Worm (Caenorhabditis elegans) whole organism, late embryonic: ENCODE results near the gene srh-201.

ENCODE experiments used
- F13H6.1 ChIP-seq: sonication (generic microtip); optimal IDR thresholded peaks from 2 replicates; lab custom pipeline; 2016; ENCODE audit warnings: missing genetic modification characterization, missing compliant biosample characterization
- K09A11.1 ChIP-seq: sonication (generic microtip); optimal IDR thresholded peaks from 2 replicates; lab custom pipeline; 2017; ENCODE audit warnings: antibody characterized with exemption, mild to moderate bottlenecking, missing genetic modification characterization, missing compliant biosample characterization; ENCODE audit not compliant: insufficient read depth
- ceh-18 ChIP-seq: sonication (generic microtip); optimal IDR thresholded peaks from 2 replicates; lab custom pipeline; 2016; ENCODE audit warnings: missing genetic modification characterization, missing compliant biosample characterization
- ceh-22 ChIP-seq: sonication (generic microtip); optimal IDR thresholded peaks from 2 replicates; lab custom pipeline; 2017; ENCODE audit warnings: missing biosample characterization, missing genetic modification characterization
- ceh-30 ChIP-seq: fragments of 150-350 bp; optimal IDR thresholded peaks from 2 replicates; lab custom pipeline; 2014; ENCODE audit warnings: missing biosample characterization, missing genetic modification characterization
- ceh-31 ChIP-seq: sonication (generic microtip); optimal IDR thresholded peaks from 2 replicates; lab custom pipeline; 2016; ENCODE audit warnings: missing genetic modification characterization, missing compliant biosample characterization
- ceh-48 ChIP-seq: sonication (generic microtip); optimal IDR thresholded peaks from 2 replicates; lab custom pipeline; 2016; ENCODE audit warnings: missing genetic modification characterization, inconsistent platforms, missing compliant biosample characterization
- ceh-9 ChIP-seq: sonication (generic microtip); optimal IDR thresholded peaks from 2 replicates; lab custom pipeline; 2016; ENCODE audit warnings: mild to moderate bottlenecking, missing genetic modification characterization, inconsistent platforms, missing compliant biosample characterization
- che-1 ChIP-seq: sonication (generic microtip); optimal IDR thresholded peaks from 2 replicates; lab custom pipeline; 2016; ENCODE audit warnings: mild to moderate bottlenecking, missing genetic modification characterization, missing compliant biosample characterization
- dmd-4 ChIP-seq: sonication (generic microtip); optimal IDR thresholded peaks from 2 replicates; lab custom pipeline; 2016; ENCODE audit warnings: borderline replicate concordance, missing genetic modification characterization, missing compliant biosample characterization
- dve-1 ChIP-seq: sonication (generic microtip); optimal IDR thresholded peaks from 2 replicates; lab custom pipeline; 2017; ENCODE audit warnings: antibody characterized with exemption, mild to moderate bottlenecking, missing genetic modification characterization, missing compliant biosample characterization
- ets-4 ChIP-seq: sonication (generic microtip); optimal IDR thresholded peaks from 2 replicates; lab custom pipeline; 2016; ENCODE audit warnings: missing genetic modification characterization, missing compliant biosample characterization
- eyg-1 ChIP-seq: sonication (generic microtip); optimal IDR thresholded peaks from 2 replicates; lab custom pipeline; 2016; ENCODE audit warnings: missing genotype, missing genetic modification characterization, missing compliant biosample characterization
- hlh-15 ChIP-seq: sonication (generic microtip); optimal IDR thresholded peaks from 2 replicates; lab custom pipeline; 2016; ENCODE audit warnings: missing genetic modification characterization, missing compliant biosample characterization
- hlh-6 ChIP-seq: sonication (generic microtip); optimal IDR thresholded peaks from 2 replicates; lab custom pipeline; 2016; ENCODE audit warnings: missing genotype, missing genetic modification characterization, missing compliant biosample characterization
- lin-11 ChIP-seq: fragments of 200-800 bp; sonication (Bioruptor generic); optimal IDR thresholded peaks from 2 replicates; lab custom pipeline; 2018; ENCODE audit warnings: mild to moderate bottlenecking, missing genetic modification characterization, missing compliant biosample characterization
- madf-2 ChIP-seq: sonication (generic microtip); optimal IDR thresholded peaks from 2 replicates; lab custom pipeline; 2017; ENCODE audit warnings: missing genetic modification characterization, missing compliant biosample characterization
- nhr-11 ChIP-seq: fragments of 150-350 bp; optimal IDR thresholded peaks from 2 replicates; lab custom pipeline; 2014; ENCODE audit warnings: missing biosample characterization, missing genetic modification characterization
- pag-3 ChIP-seq: sonication (generic microtip); optimal IDR thresholded peaks from 2 replicates; lab custom pipeline; 2016; ENCODE audit warnings: missing compliant biosample characterization, missing genetic modification characterization, borderline replicate concordance
- pat-9 ChIP-seq: fragments of 200-800 bp; sonication (Bioruptor generic); optimal IDR thresholded peaks from 2 replicates; lab custom pipeline; 2018; ENCODE audit warnings: mild to moderate bottlenecking, missing genetic modification characterization, moderate library complexity, missing compliant biosample characterization
- pax-1 ChIP-seq: fragments of 150-350 bp; optimal IDR thresholded peaks from 2 replicates; lab custom pipeline; 2014; ENCODE audit warnings: missing biosample characterization, missing genetic modification characterization
- pha-2 ChIP-seq: sonication (generic microtip); optimal IDR thresholded peaks from 2 replicates; lab custom pipeline; 2017; ENCODE audit warnings: mild to moderate bottlenecking, missing genetic modification characterization, missing compliant biosample characterization
- pha-4 ChIP-seq: fragments of 150-350 bp; optimal IDR thresholded peaks from 2 replicates; lab custom pipeline; 2018; ENCODE audit warnings: missing biosample characterization, missing genetic modification reagents, missing genetic modification characterization
- pros-1 ChIP-seq: fragments of 150-350 bp; optimal IDR thresholded peaks from 2 replicates; lab custom pipeline; 2014; ENCODE audit warnings: missing biosample characterization, missing genetic modification reagents, missing genetic modification characterization
- ref-2 ChIP-seq: sonication (generic microtip); optimal IDR thresholded peaks from 2 replicates; lab custom pipeline; 2016; ENCODE audit warnings: missing genetic modification characterization, missing compliant biosample characterization
- rnt-1 ChIP-seq: sonication (generic microtip); optimal IDR thresholded peaks from 2 replicates; lab custom pipeline; 2016; ENCODE audit warnings: missing genetic modification characterization, missing compliant biosample characterization
- syd-9 ChIP-seq: sonication (generic microtip); optimal IDR thresholded peaks from 2 replicates; lab custom pipeline; 2016; ENCODE audit warnings: mild to moderate bottlenecking, missing genetic modification characterization, moderate library complexity, missing compliant biosample characterization
- tbx-7 ChIP-seq: sonication (generic microtip); optimal IDR thresholded peaks from 2 replicates; lab custom pipeline; 2016; ENCODE audit warnings: missing genotype, missing genetic modification characterization, missing compliant biosample characterization
- unc-3 ChIP-seq, 2 experiments: fragments of 200-800 bp in 1 of 2; sonication (Bioruptor generic) in 1 of 2; sonication (generic microtip) in 1 of 2; conservative IDR thresholded peaks in 1 of 2; optimal IDR thresholded peaks in 1 of 2; 2 replicates each; pipeline versions ENCODE4 v1.3.6 to Lab custom; 2016 to 2022; ENCODE audit warnings: missing compliant biosample characterization in 2 of 2, missing genetic modification characterization in 2 of 2, missing genetic modification reagents in 1 of 2
- unc-42 ChIP-seq: sonication (generic microtip); optimal IDR thresholded peaks from 2 replicates; lab custom pipeline; 2016; ENCODE audit warnings: missing genotype, missing genetic modification characterization, missing compliant biosample characterization
- unc-55 ChIP-seq: sonication (generic microtip); optimal IDR thresholded peaks from 2 replicates; lab custom pipeline; 2017; ENCODE audit warnings: missing biosample characterization, missing genetic modification reagents, missing genetic modification characterization
- unc-86 ChIP-seq: sonication (generic microtip); optimal IDR thresholded peaks from 2 replicates; lab custom pipeline; 2016; ENCODE audit warnings: missing genetic modification characterization, missing compliant biosample characterization
- ztf-16 ChIP-seq: sonication (generic microtip); optimal IDR thresholded peaks from 2 replicates; lab custom pipeline; 2017; ENCODE audit warnings: missing genetic modification characterization, missing compliant biosample characterization

The srh-201 gene

DNA sequence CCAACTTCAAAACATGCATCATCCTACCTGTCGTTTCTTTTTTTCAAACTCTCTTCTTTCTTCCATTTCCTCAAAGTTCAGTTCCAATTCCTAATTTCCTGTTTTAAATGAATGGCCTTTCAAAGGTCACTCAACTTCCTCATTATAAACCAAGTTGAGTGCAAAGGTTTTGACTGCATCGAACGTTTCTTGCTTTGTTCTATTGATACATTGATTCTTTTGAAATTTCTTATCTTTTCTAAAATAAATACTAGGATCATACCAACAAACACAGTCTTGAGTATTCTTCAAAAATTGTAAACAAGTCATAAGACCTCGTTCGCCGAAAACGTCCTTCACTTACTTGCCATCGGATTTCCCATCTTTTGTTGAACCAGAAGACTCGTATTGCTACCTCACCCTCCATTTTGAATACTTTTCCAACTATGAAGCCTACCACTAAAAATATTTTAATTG is 23.4 kb downstream of the srh-201 start, which contains the start of gene F59E11.7:
F59E11.7 (plus strand) TSS at position 51 of the 456 bp plus-strand sequence.
- TF ChIP-seq tbx-7 (tag; lab: Kevin White, UChicago) = no peak

ce11 chrV:8988104-8988503 is 25.6 kb downstream of the srh-201 start, which contains the start of gene str-87:
Gene str-87, minus strand, starts transcription at chrV:8988204.
- TF ChIP-seq syd-9 (tag; lab: Kevin White, UChicago) (no peak), unc-42 (no peak)

ce11 chrV:8985740-8986139 is 27.9 kb downstream of the srh-201 start, which contains the start of gene str-85:
Gene str-85, minus strand, starts transcription at chrV:8985840.
- no peak for TF ChIP-seq madf-2 (tag; lab: Kevin White, UChicago)
- TF ChIP-seq pat-9 (tag; lab: Kevin White, UChicago) = no peak
- no peak for TF ChIP-seq ceh-30 (tag; lab: Kevin White, UChicago)
- TF ChIP-seq pha-2 = no peak
- no peak for TF ChIP-seq ceh-9 (tag; lab: Kevin White, UChicago)

DNA sequence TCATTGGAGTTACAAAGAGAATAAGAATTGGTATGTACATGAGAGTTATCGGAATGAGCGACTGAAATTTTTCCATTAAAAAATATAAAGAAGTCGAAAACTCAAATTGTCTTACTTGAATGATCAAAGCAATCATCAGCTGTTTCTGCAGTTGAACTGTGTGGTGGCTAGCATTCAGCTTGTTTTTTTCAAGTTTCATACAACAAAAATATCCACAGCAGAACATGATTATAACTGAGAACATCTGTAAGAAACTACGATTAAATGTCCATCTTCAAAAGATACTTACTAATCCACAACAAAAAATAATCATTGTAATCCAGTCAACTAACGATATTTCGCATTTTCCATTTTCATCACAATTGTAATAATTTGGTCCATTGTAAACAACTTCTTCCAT is 28.9 kb downstream of the srh-201 start:
- TF ChIP-seq ets-4 (tag; lab: Kevin White, UChicago) (no peak), ceh-48 (no peak), dve-1 (tag; lab: Kevin White, UChicago) (no peak), pros-1 (tag; lab: Kevin White, UChicago) (no peak), unc-3 (GFP tag; conservative IDR thresholded peaks at IDR 0.05; lab: Robert Waterston, UW) (no peak), unc-3 (tag; optimal IDR thresholded peaks at IDR 0.05; lab: Kevin White, UChicago) (no peak), dmd-4 (no peak), unc-55 (no peak), unc-42 (no peak), pax-1 (tag; lab: Kevin White, UChicago) (no peak), eyg-1 (tag; lab: Kevin White, UChicago) (no peak), ceh-22 (tag; lab: Kevin White, UChicago) (no peak), ceh-18 (no peak), ztf-16 (tag; lab: Kevin White, UChicago) (no peak), K09A11.1 (tag; lab: Kevin White, UChicago) (no peak)

DNA sequence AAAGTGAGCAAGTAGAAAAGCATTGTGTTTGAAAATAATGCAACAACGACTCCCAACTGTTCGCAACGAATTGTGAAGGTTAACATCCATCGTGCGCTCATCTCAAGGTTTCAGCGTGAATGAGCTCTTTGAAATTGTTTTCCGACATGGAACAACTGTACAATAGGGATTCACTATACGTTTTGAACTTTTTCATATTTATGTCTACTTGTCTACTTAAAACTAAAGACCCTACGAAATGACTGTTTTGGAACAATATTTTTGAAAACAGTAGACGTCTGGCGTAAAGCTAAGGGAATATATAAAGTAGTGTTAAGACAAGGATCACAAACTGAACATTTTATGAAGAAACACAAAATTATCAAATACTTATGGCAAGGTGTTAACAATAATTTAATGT is 30.1 kb downstream of the srh-201 start, which contains the start of gene str-86:
str-86 (minus strand) TSS at position 101 of the 400 bp plus-strand sequence.
- no peak for TF ChIP-seq lin-11 (tag; lab: Kevin White, UChicago)
- TF ChIP-seq pha-4 (tag; lab: Kevin White, UChicago) = no peak
- no peak for TF ChIP-seq ref-2 (tag; lab: Kevin White, UChicago)
- no peak for TF ChIP-seq pag-3 (tag; lab: Kevin White, UChicago)
- TF ChIP-seq che-1 (tag; lab: Kevin White, UChicago) = no peak
- no peak for TF ChIP-seq hlh-15
- no peak for TF ChIP-seq ceh-48
- TF ChIP-seq ztf-16 (tag; lab: Kevin White, UChicago) = no peak
- TF ChIP-seq ceh-9 (tag; lab: Kevin White, UChicago) = no peak
- no peak for TF ChIP-seq unc-86 (tag; lab: Kevin White, UChicago)
- TF ChIP-seq F13H6.1 (tag; lab: Kevin White, UChicago) = no peak
- no peak for TF ChIP-seq pat-9 (tag; lab: Kevin White, UChicago)
- no peak for TF ChIP-seq nhr-11 (tag; lab: Kevin White, UChicago)
- TF ChIP-seq rnt-1 (tag; lab: Kevin White, UChicago) = no peak
- no peak for TF ChIP-seq unc-42
- no peak for TF ChIP-seq hlh-6 (tag; lab: Kevin White, UChicago)
- no peak for TF ChIP-seq ceh-22 (tag; lab: Kevin White, UChicago)
- TF ChIP-seq ceh-31 (tag; lab: Kevin White, UChicago) = no peak
